Worm (Caenorhabditis elegans) whole organism, L1 larva: Measurements from ENCODE around the gene srt-29.

Source experiments
- ama-1 ChIP-seq: fragments of 150-350 bp; optimal IDR thresholded peaks from 2 replicates; lab custom pipeline; 2014
- irx-1 ChIP-seq: sonication (generic microtip); optimal IDR thresholded peaks from 2 replicates; lab custom pipeline; 2016; ENCODE audit warnings: missing genetic modification characterization, missing compliant biosample characterization
- mdl-1 ChIP-seq, 2 experiments: fragments of 150-350 bp; optimal IDR thresholded peaks; 2 replicates each; lab custom pipeline; 2014 to 2017; ENCODE audit warnings: missing biosample characterization in 2 of 2, missing genetic modification characterization in 2 of 2, inconsistent platforms in 1 of 2
- nhr-28 ChIP-seq: fragments of 150-350 bp; optimal IDR thresholded peaks from 2 replicates; lab custom pipeline; 2014; ENCODE audit warnings: missing biosample characterization, missing genetic modification characterization
- nhr-77 ChIP-seq: fragments of 150-350 bp; optimal IDR thresholded peaks from 2 replicates; lab custom pipeline; 2014; ENCODE audit warnings: missing biosample characterization, missing genetic modification characterization
- sox-4 ChIP-seq: sonication (generic microtip); optimal IDR thresholded peaks from 2 replicates; lab custom pipeline; 2016; ENCODE audit warnings: missing genetic modification characterization, missing compliant biosample characterization
- zag-1 ChIP-seq: fragments of 150-350 bp; optimal IDR thresholded peaks from 2 replicates; lab custom pipeline; 2014; ENCODE audit warnings: missing biosample characterization, missing genetic modification characterization
- ztf-11 ChIP-seq, 2 experiments: sonication (generic microtip); optimal IDR thresholded peaks; 2 replicates each; lab custom pipeline; 2016 to 2017; ENCODE audit warnings: missing genetic modification characterization in 2 of 2, missing biosample characterization in 1 of 2, missing compliant biosample characterization in 1 of 2

ce11 chrV:2763105-2763504 is 44.2 kb upstream of the srt-29 start, which contains the start of gene R05D8.7:
- TF ChIP-seq mdl-1 (tag; optimal IDR thresholded peaks at IDR 0.05; lab: Kevin White, UChicago) (no peak), nhr-28 (tag; lab: Kevin White, UChicago) (no peak), sox-4 (tag; lab: Kevin White, UChicago) (no peak), ama-1 (no peak), zag-1 (tag; lab: Kevin White, UChicago) (no peak), ztf-11 (tag; optimal IDR thresholded peaks at IDR 0.05; lab: Kevin White, UChicago) (no peak), nhr-77 (tag; lab: Kevin White, UChicago) (no peak), irx-1 (tag; lab: Kevin White, UChicago) (no peak)
